Fruit fly (Drosophila melanogaster) whole organism, embryonic: Measurements from ENCODE around the gene CG15286.

Source experiments
- Atf6 ChIP-seq: fragments of 200-800 bp; sonication (Bioruptor generic); IDR thresholded peaks from 2 replicates; pipeline ENCODE4 v1.3.6; 2022; ENCODE audit warnings: missing biosample characterization, missing genetic modification characterization
- Awh ChIP-seq: fragments of 200-800 bp; sonication (Bioruptor generic); IDR thresholded peaks from 2 replicates; pipeline ENCODE4, ENCODE4 v1.3.6; 2022; ENCODE audit warnings: missing biosample characterization, missing genetic modification characterization
- CG10979 ChIP-seq: fragments of 200-800 bp; sonication (Bioruptor generic); optimal IDR thresholded peaks from 2 replicates; lab custom pipeline; 2018; ENCODE audit warnings: missing biosample characterization, mild to moderate bottlenecking, missing genetic modification characterization, moderate library complexity
- CG12659 ChIP-seq: fragments of 200-800 bp; sonication (Bioruptor generic); optimal IDR thresholded peaks from 3 replicates; lab custom pipeline; 2017; ENCODE audit warnings: mild to moderate bottlenecking, missing biosample characterization, missing genetic modification reagents, missing genetic modification characterization
- CG13123 ChIP-seq: fragments of 200-800 bp; sonication (Bioruptor generic); optimal IDR thresholded peaks from 2 replicates; lab custom pipeline; 2016; ENCODE audit warnings: missing biosample characterization, missing genetic modification characterization
- CG13296 ChIP-seq: fragments of 200-800 bp; sonication (Bioruptor generic); optimal IDR thresholded peaks from 3 replicates; lab custom pipeline; 2018; ENCODE audit warnings: missing biosample characterization, mild to moderate bottlenecking, missing genetic modification characterization
- CG1647 ChIP-seq: fragments of 200-800 bp; sonication (Bioruptor generic); optimal IDR thresholded peaks from 3 replicates; lab custom pipeline; 2016; ENCODE audit warnings: missing biosample characterization, missing genetic modification characterization
- CG16779 ChIP-seq: fragments of 200-800 bp; sonication (Bioruptor generic); IDR thresholded peaks from 2 replicates; pipeline ENCODE4 v1.3.6; 2022; ENCODE audit warnings: missing biosample characterization, missing genetic modification characterization
- CG16815 ChIP-seq: fragments of 200-800 bp; sonication (Bioruptor generic); optimal IDR thresholded peaks from 3 replicates; lab custom pipeline; 2017; ENCODE audit warnings: missing biosample characterization, mild to moderate bottlenecking, missing genetic modification characterization
- CG17612 ChIP-seq: fragments of 200-800 bp; sonication (Bioruptor generic); IDR thresholded peaks from 2 replicates; pipeline ENCODE4 v1.3.6; 2022; ENCODE audit warnings: missing biosample characterization, missing genetic modification characterization
- CG30020 ChIP-seq: fragments of 200-800 bp; optimal IDR thresholded peaks from 2 replicates; lab custom pipeline; 2019; ENCODE audit warnings: missing biosample characterization, mild to moderate bottlenecking, missing genetic modification characterization, moderate library complexity
- CG30431 ChIP-seq: fragments of 200-800 bp; sonication (Bioruptor generic); optimal IDR thresholded peaks from 2 replicates; lab custom pipeline; 2017; ENCODE audit warnings: missing biosample characterization, missing genetic modification characterization
- CG32772 ChIP-seq: fragments of 200-800 bp; sonication (Bioruptor generic); IDR thresholded peaks from 2 replicates; pipeline ENCODE4 v1.3.6; 2022; ENCODE audit warnings: missing biosample characterization, missing genetic modification characterization
- CG34224 ChIP-seq: fragments of 200-800 bp; sonication (Bioruptor generic); IDR thresholded peaks from 3 replicates; pipeline ENCODE4 v1.3.6; 2022; ENCODE audit warnings: missing biosample characterization, missing genetic modification characterization; ENCODE audit not compliant: partially characterized antibody
- CG3995 ChIP-seq: fragments of 200-800 bp; sonication (Bioruptor generic); optimal IDR thresholded peaks from 3 replicates; lab custom pipeline; 2016; ENCODE audit warnings: missing biosample characterization, missing genetic modification characterization
- CG4282 ChIP-seq: fragments of 200-800 bp; sonication (Bioruptor generic); optimal IDR thresholded peaks from 2 replicates; lab custom pipeline; 2016; ENCODE audit warnings: missing biosample characterization, missing genetic modification characterization
- CG4328 ChIP-seq: fragments of 200-800 bp; sonication (Bioruptor generic); optimal IDR thresholded peaks from 3 replicates; lab custom pipeline; 2017; ENCODE audit warnings: missing biosample characterization, missing genetic modification reagents, missing genetic modification characterization
- CG4730 ChIP-seq: fragments of 200-800 bp; sonication (Bioruptor generic); IDR thresholded peaks from 2 replicates; pipeline ENCODE4 v1.3.6; 2022; ENCODE audit warnings: missing biosample characterization, missing genetic modification characterization
- CG7271 ChIP-seq: fragments of 200-800 bp; sonication (Bioruptor generic); optimal IDR thresholded peaks from 2 replicates; lab custom pipeline; 2018; ENCODE audit warnings: missing biosample characterization, mild to moderate bottlenecking, missing genetic modification characterization, moderate library complexity
- CG9215 ChIP-seq: fragments of 200-800 bp; sonication (Bioruptor generic); IDR thresholded peaks from 2 replicates; pipeline ENCODE4 v1.3.6; 2022; ENCODE audit warnings: missing biosample characterization, missing genetic modification characterization
- E2f1 ChIP-seq: fragments of 200-800 bp; sonication (Bioruptor generic); IDR thresholded peaks from 2 replicates; pipeline ENCODE4 v1.3.6; 2022; ENCODE audit warnings: missing biosample characterization, missing genetic modification characterization
- ERR ChIP-seq: fragments of 200-800 bp; sonication (Bioruptor generic); optimal IDR thresholded peaks from 2 replicates; lab custom pipeline; 2016; ENCODE audit warnings: missing biosample characterization, missing genetic modification characterization
- Ets97D ChIP-seq: fragments of 200-800 bp; sonication (Bioruptor generic); optimal IDR thresholded peaks from 3 replicates; lab custom pipeline; 2016; ENCODE audit warnings: missing biosample characterization, missing genetic modification characterization
- H15 ChIP-seq: fragments of 200-800 bp; sonication (Bioruptor generic); IDR thresholded peaks from 3 replicates; pipeline ENCODE4 v1.3.6; 2022; ENCODE audit warnings: missing biosample characterization, missing genetic modification characterization
- HLH3B ChIP-seq: fragments of 200-800 bp; sonication (Bioruptor generic); IDR thresholded peaks from 2 replicates; pipeline ENCODE4 v1.3.6; 2022; ENCODE audit warnings: missing biosample characterization, missing genetic modification characterization
- HLH4C ChIP-seq: fragments of 200-800 bp; sonication (Bioruptor generic); IDR thresholded peaks from 3 replicates; pipeline ENCODE4 v1.3.6; 2022; ENCODE audit warnings: missing biosample characterization, missing genetic modification characterization; ENCODE audit not compliant: partially characterized antibody
- HLH54F ChIP-seq: fragments of 200-800 bp; sonication (Bioruptor generic); optimal IDR thresholded peaks from 3 replicates; lab custom pipeline; 2016; ENCODE audit warnings: missing biosample characterization, missing genetic modification characterization
- Hey ChIP-seq: fragments of 200-800 bp; sonication (Bioruptor generic); optimal IDR thresholded peaks from 3 replicates; lab custom pipeline; 2018; ENCODE audit warnings: missing biosample characterization, mild to moderate bottlenecking, missing genetic modification characterization
- Hmr ChIP-seq: fragments of 200-800 bp; sonication (Bioruptor generic); optimal IDR thresholded peaks from 3 replicates; lab custom pipeline; 2017; ENCODE audit warnings: mild to moderate bottlenecking, missing biosample characterization, missing genetic modification reagents, missing genetic modification characterization
- MTF-1 ChIP-seq: fragments of 200-800 bp; sonication (Bioruptor generic); optimal IDR thresholded peaks from 2 replicates; lab custom pipeline; 2018; ENCODE audit warnings: missing biosample characterization, mild to moderate bottlenecking, missing genetic modification characterization, borderline replicate concordance
- ash1 ChIP-seq: fragments of 200-800 bp; sonication (Bioruptor generic); optimal IDR thresholded peaks from 2 replicates; lab custom pipeline; 2018; ENCODE audit warnings: missing biosample characterization, mild to moderate bottlenecking, missing genetic modification characterization
- bbx ChIP-seq: fragments of 200-800 bp; sonication (Bioruptor generic); IDR thresholded peaks from 2 replicates; pipeline ENCODE4 v1.3.6; 2022; ENCODE audit warnings: missing biosample characterization, missing genetic modification characterization; ENCODE audit not compliant: partially characterized antibody
- cad ChIP-seq: fragments of >200 bp; optimal IDR thresholded peaks from 2 replicates; lab custom pipeline; 2017; ENCODE audit warnings: missing biosample characterization, missing genetic modification characterization
- chinmo ChIP-seq: fragments of 200-800 bp; sonication (Bioruptor generic); IDR thresholded peaks from 4 replicates; pipeline ENCODE4 v1.3.6; 2022; ENCODE audit warnings: missing biosample characterization, missing genetic modification characterization; ENCODE audit not compliant: partially characterized antibody
- dati ChIP-seq: fragments of 200-800 bp; sonication (Bioruptor generic); IDR thresholded peaks from 2 replicates; pipeline ENCODE4 v1.3.6; 2022; ENCODE audit warnings: missing biosample characterization, missing genetic modification characterization
- fd64A ChIP-seq: fragments of 200-800 bp; sonication (Bioruptor generic); optimal IDR thresholded peaks from 3 replicates; lab custom pipeline; 2018; ENCODE audit warnings: missing biosample characterization, mild to moderate bottlenecking, missing genetic modification characterization
- gce ChIP-seq: fragments of 200-800 bp; sonication (Bioruptor generic); IDR thresholded peaks from 3 replicates; pipeline ENCODE4 v1.3.6; 2022; ENCODE audit warnings: missing biosample characterization, missing genetic modification characterization
- lilli ChIP-seq: fragments of 200-800 bp; sonication (Bioruptor generic); optimal IDR thresholded peaks from 3 replicates; lab custom pipeline; 2016; ENCODE audit warnings: missing biosample characterization, missing genetic modification characterization
- odd ChIP-seq: fragments of 200-800 bp; sonication (Bioruptor generic); optimal IDR thresholded peaks from 2 replicates; lab custom pipeline; 2017; ENCODE audit warnings: missing biosample characterization, mild to moderate bottlenecking, missing genetic modification characterization
- pan ChIP-seq, 4 experiments: fragments of >200 bp in 3 of 4; fragments of 200-800 bp in 1 of 4; sonication (Bioruptor generic) in 1 of 4; optimal IDR thresholded peaks in 3 of 4; IDR thresholded peaks in 1 of 4; 2 replicates each; pipeline versions ENCODE4 v1.3.6 to Lab custom; 2017 to 2022; ENCODE audit warnings: missing biosample characterization in 2 of 4, missing genetic modification characterization in 2 of 4, mixed read lengths in 1 of 4
- pho ChIP-seq: fragments of 200-800 bp; sonication (Bioruptor generic); optimal IDR thresholded peaks from 2 replicates; lab custom pipeline; 2016; ENCODE audit warnings: missing biosample characterization, missing genetic modification characterization
- salm ChIP-seq: fragments of 200-800 bp; sonication (Bioruptor generic); optimal IDR thresholded peaks from 2 replicates; lab custom pipeline; 2018; ENCODE audit warnings: missing biosample characterization, mild to moderate bottlenecking, missing genetic modification characterization
- sens ChIP-seq: fragments of 200-800 bp; sonication (Bioruptor generic); peaks from one replicate; lab custom pipeline; 2016; ENCODE audit warnings: missing biosample characterization, missing genetic modification characterization
- seq ChIP-seq: fragments of 200-800 bp; sonication (Bioruptor generic); IDR thresholded peaks from 2 replicates; pipeline ENCODE4 v1.3.6; 2022; ENCODE audit warnings: missing biosample characterization, missing genetic modification characterization
- sim ChIP-seq: fragments of 200-800 bp; sonication (Bioruptor generic); IDR thresholded peaks from 2 replicates; pipeline ENCODE4 v1.3.6; 2022; ENCODE audit warnings: missing biosample characterization, missing genetic modification characterization
- so ChIP-seq: fragments of 200-800 bp; sonication (Bioruptor generic); IDR thresholded peaks from 3 replicates; pipeline ENCODE4 v1.3.6; 2022; ENCODE audit warnings: missing biosample characterization, missing genetic modification characterization
- sqz ChIP-seq: fragments of 200-800 bp; sonication (Bioruptor generic); optimal IDR thresholded peaks from 3 replicates; lab custom pipeline; 2018; ENCODE audit warnings: missing biosample characterization, mild to moderate bottlenecking, missing genetic modification characterization
- sug ChIP-seq: fragments of 200-800 bp; optimal IDR thresholded peaks from 2 replicates; lab custom pipeline; 2019; ENCODE audit warnings: missing biosample characterization, mild to moderate bottlenecking, missing genetic modification characterization, moderate library complexity
- tll ChIP-seq, 2 experiments: fragments of 200-800 bp in 1 of 2; fragments of >200 bp in 1 of 2; sonication (Bioruptor generic) in 1 of 2; optimal IDR thresholded peaks; 2 replicates each; lab custom pipeline; 2017 to 2019; ENCODE audit warnings: missing biosample characterization in 2 of 2, missing genetic modification characterization in 2 of 2, mild to moderate bottlenecking in 1 of 2, moderate library complexity in 1 of 2
- trem ChIP-seq: fragments of 200-800 bp; optimal IDR thresholded peaks from 3 replicates; lab custom pipeline; 2019; ENCODE audit warnings: missing biosample characterization, mild to moderate bottlenecking, missing genetic modification characterization, moderate library complexity
- wdn ChIP-seq: fragments of 200-800 bp; sonication (Bioruptor generic); IDR thresholded peaks from 2 replicates; pipeline ENCODE4 v1.3.6; 2022; ENCODE audit warnings: missing biosample characterization, missing genetic modification characterization

CG15286 gene

DNA sequence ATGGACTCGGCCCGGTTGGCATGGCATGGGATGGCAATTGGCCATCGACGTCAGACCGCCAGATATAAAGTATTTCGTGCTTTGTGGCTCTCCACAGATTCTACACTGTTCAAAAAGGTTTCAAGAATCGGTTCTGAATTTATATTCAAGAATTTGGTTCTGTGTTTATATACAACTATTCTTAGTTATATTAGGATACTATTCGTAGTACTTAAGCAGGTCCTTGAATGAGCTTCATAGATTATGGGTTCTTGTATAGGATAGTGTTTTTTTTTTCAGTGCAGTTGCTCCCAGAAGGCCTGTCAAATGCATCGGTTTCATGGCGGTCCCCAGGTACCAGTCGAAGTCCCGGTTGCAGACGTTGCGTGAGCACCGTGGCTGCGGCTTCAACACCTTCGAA, 48.5 kb downstream of the CG15286 start (continued):
- no peak for TF ChIP-seq Atf6 (GFP tag; lab: Robert Waterston, UW)
- no peak for TF ChIP-seq HLH3B (GFP tag; lab: Robert Waterston, UW)
- TF ChIP-seq gce (GFP tag; lab: Robert Waterston, UW): no peak
- no peak for TF ChIP-seq CG12659
- no peak for TF ChIP-seq H15 (GFP tag; lab: Robert Waterston, UW)
- TF ChIP-seq Hmr (GFP tag; lab: Kevin White, UChicago): no peak
- no peak for TF ChIP-seq CG32772 (GFP tag; lab: Robert Waterston, UW)
- no peak for TF ChIP-seq CG4328 (GFP tag; lab: Kevin White, UChicago)
- TF ChIP-seq CG17612 (GFP tag; lab: Robert Waterston, UW): no peak
- no peak for TF ChIP-seq chinmo (GFP tag; lab: Robert Waterston, UW)
- TF ChIP-seq pho (GFP tag; lab: Kevin White, UChicago): no peak
- TF ChIP-seq CG13123: no peak
- no peak for TF ChIP-seq lilli (GFP tag; lab: Kevin White, UChicago)
- no peak for TF ChIP-seq tll (GFP tag; optimal IDR thresholded peaks at IDR 0.05; lab: Kevin White, UChicago)
- no peak for TF ChIP-seq CG3995 (GFP tag; lab: Kevin White, UChicago)
- TF ChIP-seq HLH54F (GFP tag; lab: Kevin White, UChicago): no peak
- TF ChIP-seq dati (GFP tag; lab: Robert Waterston, UW): no peak
- no peak for TF ChIP-seq trem (tag; lab: Kevin White, UChicago)
- TF ChIP-seq so: no peak
- TF ChIP-seq Hey (tag; lab: Kevin White, UChicago): no peak
- no peak for TF ChIP-seq pan (optimal IDR thresholded peaks at IDR 0.05; lab: Kevin White, UChicago)
- TF ChIP-seq pan (GFP tag; optimal IDR thresholded peaks at IDR 0.05 in 1 of 2, IDR thresholded peaks at IDR 0.05 in 1 of 2): no peak
- TF ChIP-seq Ets97D (GFP tag; lab: Kevin White, UChicago): no peak
- no peak for TF ChIP-seq CG30020 (tag; lab: Kevin White, UChicago)
- TF ChIP-seq bbx (GFP tag; lab: Robert Waterston, UW): no peak
- TF ChIP-seq salm: no peak
- TF ChIP-seq CG4730 (GFP tag; lab: Robert Waterston, UW): no peak
- TF ChIP-seq sqz (GFP tag; lab: Kevin White, UChicago): no peak
- no peak for TF ChIP-seq odd (GFP tag; lab: Kevin White, UChicago)
- TF ChIP-seq CG10979 (tag; lab: Kevin White, UChicago): peak; percentile 43
- no peak for TF ChIP-seq CG34224 (GFP tag; lab: Robert Waterston, UW)
- peak; percentile 9 for TF ChIP-seq CG16815 (GFP tag; lab: Kevin White, UChicago)
- TF ChIP-seq wdn (GFP tag; lab: Robert Waterston, UW): no peak
- TF ChIP-seq cad (GFP tag; lab: Kevin White, UChicago): no peak
- no peak for TF ChIP-seq fd64A (GFP tag; lab: Kevin White, UChicago)
- no peak for TF ChIP-seq ERR
- TF ChIP-seq MTF-1 (GFP tag; lab: Kevin White, UChicago): no peak
- peak; percentile 30; the same call in 1 of the 2 replicates for TF ChIP-seq Awh (GFP tag; lab: Robert Waterston, UW)
- peak; percentile 61 for TF ChIP-seq sens (GFP tag; lab: Kevin White, UChicago)
- no peak for TF ChIP-seq CG13296 (GFP tag; lab: Kevin White, UChicago)
- no peak for TF ChIP-seq sug (tag; lab: Kevin White, UChicago)
- TF ChIP-seq sim (GFP tag; lab: Robert Waterston, UW): peak; percentile 42; the same call in 1 of the 2 replicates
- peak; percentile 3 for TF ChIP-seq CG30431 (GFP tag; lab: Kevin White, UChicago)
- no peak for TF ChIP-seq ash1 (GFP tag; lab: Kevin White, UChicago)
- no peak for TF ChIP-seq CG9215 (GFP tag; lab: Robert Waterston, UW)
- no peak for TF ChIP-seq CG4282 (GFP tag; lab: Kevin White, UChicago)
- no peak for TF ChIP-seq seq
- no peak for TF ChIP-seq CG1647
- no peak for TF ChIP-seq HLH4C (GFP tag; lab: Robert Waterston, UW)
- no peak for TF ChIP-seq CG7271 (tag; lab: Kevin White, UChicago)
- no peak for TF ChIP-seq E2f1 (GFP tag; lab: Robert Waterston, UW)
- TF ChIP-seq CG16779: no peak
